Worm (Caenorhabditis elegans): Measurements from ENCODE around the gene zipt-7.1.

The zipt-7.1 gene

ce11 chrIV:17316398-17316797 lies 28.5 kb upstream of the zipt-7.1 start, which contains the start of gene C49C3.20:
Gene C49C3.20, minus strand, starts transcription at chrIV:17316498.
- TF ChIP-seq skn-1 (tag; optimal IDR thresholded peaks at IDR 0.05) (no peak), aha-1 (tag) (peak; percentile 60)

- TF ChIP-seq snpc-4 (tag; optimal IDR thresholded peaks at IDR 0.05) (no peak), zip-2 (tag; optimal IDR thresholded peaks at IDR 0.05) (no peak), F26F4.8 (GFP tag; conservative IDR thresholded peaks at IDR 0.05) (no peak), unc-62 (GFP tag; optimal IDR thresholded peaks at IDR 0.05 in 1 of 2) (peak in 1 of 2 experiments; percentile 15), unc-62 (tag; optimal IDR thresholded peaks at IDR 0.05) (no peak)
Measured at ce11 chrIV:17311842-17312241, 23.9 kb upstream of the zipt-7.1 start, which contains the start of gene snf-9. Gene snf-9, plus strand, starts transcription at chrIV:17312142.

ce11 chrIV:17308211-17308610 lies 20.3 kb upstream of the zipt-7.1 start, which contains the start of gene T28F3.9:
Gene T28F3.9, plus strand, starts transcription at chrIV:17308511.
- TF ChIP-seq egl-43 (GFP tag; IDR thresholded peaks at IDR 0.05) (no peak), tag-97 (GFP tag; IDR thresholded peaks at IDR 0.05) (no peak), Y75B8A.6 (GFP tag; IDR thresholded peaks at IDR 0.05) (no peak), nhr-10 (tag; optimal IDR thresholded peaks at IDR 0.05) (no peak), F44E2.7 (GFP tag; IDR thresholded peaks at IDR 0.05) (no peak), daf-19 (GFP tag; conservative IDR thresholded peaks at IDR 0.05) (no peak), zip-2 (tag; optimal IDR thresholded peaks at IDR 0.05) (no peak), lin-39 (tag; optimal IDR thresholded peaks at IDR 0.05) (no peak), Y48G9A.11 (GFP tag; IDR thresholded peaks at IDR 0.05) (no peak), zip-11 (GFP tag; IDR thresholded peaks at IDR 0.05) (no peak), Y105C5A.15 (GFP tag; IDR thresholded peaks at IDR 0.05) (no peak), D1046.2 (GFP tag; IDR thresholded peaks at IDR 0.05) (no peak)

ce11 chrIV:17307223-17307622 lies 19.3 kb upstream of the zipt-7.1 start, which contains the start of gene T28F3.8:
Gene T28F3.8, minus strand, starts transcription at chrIV:17307323.
- peak; percentile 82 for TF ChIP-seq php-3 (GFP tag; IDR thresholded peaks at IDR 0.05)

ce11 chrIV:17301933-17302332 lies 14.0 kb upstream of the zipt-7.1 start, which contains the start of gene ifta-2:
Gene ifta-2, minus strand, starts transcription at chrIV:17302033.
- no peak for TF ChIP-seq egl-27 (tag; optimal IDR thresholded peaks at IDR 0.05)
- peak in 1 of 2 experiments; percentile 72 for TF ChIP-seq unc-62 (GFP tag; optimal IDR thresholded peaks at IDR 0.05 in 1 of 2)
- no peak for TF ChIP-seq unc-62 (tag; optimal IDR thresholded peaks at IDR 0.05)

ce11 chrIV:17294489-17294888 lies 6.5 kb upstream of the zipt-7.1 start, which contains the start of gene T28F3.5:
Gene T28F3.5, plus strand, starts transcription at chrIV:17294789.
- TF ChIP-seq cey-2 (tag; optimal IDR thresholded peaks at IDR 0.05; ENCODE audit: borderline replicate concordance, insufficient read depth) (no peak), aha-1 (tag) (peak; percentile 1)

- TF ChIP-seq rbr-2 (tag; optimal IDR thresholded peaks at IDR 0.05) (peak; percentile 38), nhr-237 (tag; optimal IDR thresholded peaks at IDR 0.05) (no peak), fkh-10 (GFP tag; optimal IDR thresholded peaks at IDR 0.05) (peak; percentile 20), ztf-11 (tag; optimal IDR thresholded peaks at IDR 0.05) (no peak)
Measured at ce11 chrIV:17293679-17294078, 5.7 kb upstream of the zipt-7.1 start.

ce11 chrIV:17293068-17293467 lies 5.1 kb upstream of the zipt-7.1 start:
- TF ChIP-seq F26F4.8 (GFP tag; conservative IDR thresholded peaks at IDR 0.05), result no peak
- TF ChIP-seq dve-1 (tag; optimal IDR thresholded peaks at IDR 0.05; ENCODE audit: insufficient read depth), result peak; percentile 37
- 0 out of 2 replicates have a peak, but pooled peaks have one; percentile 26 for TF ChIP-seq dmd-6 (GFP tag; IDR thresholded peaks at IDR 0.05)
- no peak for TF ChIP-seq snpc-4 (tag; optimal IDR thresholded peaks at IDR 0.05)
- TF ChIP-seq aha-1 (tag), result peak; percentile 53
- peak; percentile 14 for TF ChIP-seq pqm-1 (tag; optimal IDR thresholded peaks at IDR 0.05)
- TF ChIP-seq F49E8.2 (tag; optimal IDR thresholded peaks at IDR 0.05; ENCODE audit: borderline replicate concordance), result no peak
- TF ChIP-seq lin-38 (GFP tag; IDR thresholded peaks at IDR 0.05), result no peak

Data from whole organism, L4 larva.